Worm (Caenorhabditis elegans): ENCODE measurements around the gene msp-45.

DNA sequence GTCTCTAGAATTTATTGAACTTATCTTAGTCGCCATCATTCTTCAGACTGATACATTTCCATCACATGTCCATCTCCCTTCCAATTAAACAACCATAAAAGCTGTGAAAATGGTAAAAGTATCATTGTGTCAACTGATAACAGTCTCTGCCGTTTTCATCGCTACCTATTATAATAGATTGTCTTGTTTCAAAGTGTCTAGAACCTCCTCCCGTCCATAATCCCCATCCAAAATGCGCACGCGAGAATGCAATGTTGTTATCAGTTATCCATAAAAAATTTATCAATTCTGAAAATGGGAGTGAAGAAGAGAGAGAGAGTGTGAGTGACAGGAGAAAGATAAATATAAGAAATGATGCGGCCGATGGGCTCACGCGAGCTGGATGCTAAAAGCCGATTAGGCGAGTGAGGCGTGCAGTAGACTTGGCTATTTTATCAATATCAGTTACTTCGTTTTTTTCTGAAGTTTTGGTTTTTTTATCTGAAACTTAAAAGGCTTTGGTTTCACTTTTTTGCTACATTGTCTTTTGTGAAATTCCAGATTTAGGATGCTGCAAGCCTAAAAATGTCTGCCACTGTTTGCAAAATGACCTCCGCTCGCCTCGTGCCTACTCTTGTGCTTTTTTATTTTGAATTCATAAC, 45.2 kb upstream of the msp-45 start:
- TF ChIP-seq lin-13 (GFP tag; optimal IDR thresholded peaks at IDR 0.05), result no peak
- TF ChIP-seq sox-4 (tag; optimal IDR thresholded peaks at IDR 0.05), result no peak
- TF ChIP-seq ceh-82 (tag; optimal IDR thresholded peaks at IDR 0.05), result no peak
- TF ChIP-seq fos-1 (tag; optimal IDR thresholded peaks at IDR 0.05), result no peak
- no peak for TF ChIP-seq F16B12.6 (tag; optimal IDR thresholded peaks at IDR 0.05)
- TF ChIP-seq nhr-28 (tag; optimal IDR thresholded peaks at IDR 0.05), result no peak
- no peak for TF ChIP-seq ceh-8 (GFP tag; optimal IDR thresholded peaks at IDR 0.05)

Measured in whole organism, L1 larva.